Worm (Caenorhabditis elegans): Measurements from ENCODE around the gene R04B5.11.

DNA sequence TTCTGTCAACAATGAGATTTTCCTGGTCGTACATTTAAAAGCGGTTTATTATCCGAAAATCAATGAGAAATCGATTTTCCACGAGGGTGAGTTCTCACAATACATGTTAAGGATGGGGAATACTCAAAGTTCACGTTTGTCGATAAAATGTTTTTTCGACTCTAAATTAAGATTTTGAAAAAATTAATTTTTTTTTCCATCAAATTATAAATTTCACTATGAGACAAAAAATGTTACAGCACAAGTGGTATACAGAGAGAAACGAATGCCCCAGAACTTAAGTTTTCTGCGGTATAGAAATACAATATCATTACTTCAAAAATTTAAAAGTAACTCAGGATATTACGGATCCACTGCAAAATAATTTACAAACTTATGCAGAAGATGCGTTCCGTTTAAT lies 12.8 kb downstream of the R04B5.11 start, which contains the start of gene R04B5.1:
- TF ChIP-seq ZK185.1 (tag; optimal IDR thresholded peaks at IDR 0.05; ENCODE audit: poor library complexity, severe bottlenecking) (no peak), ama-1 (optimal IDR thresholded peaks at IDR 0.05) (no peak), ama-1 (GFP tag; optimal IDR thresholded peaks at IDR 0.05) (no peak), B0261.1 (tag; optimal IDR thresholded peaks at IDR 0.05) (no peak), ets-4 (GFP tag; optimal IDR thresholded peaks at IDR 0.05) (no peak), C06A6.2 (GFP tag; conservative IDR thresholded peaks at IDR 0.05) (no peak), xnd-1 (tag; optimal IDR thresholded peaks at IDR 0.05) (no peak), attf-5 (GFP tag; optimal IDR thresholded peaks at IDR 0.05) (no peak), hmg-1.2 (GFP tag; IDR thresholded peaks at IDR 0.05) (no peak), unc-130 (GFP tag; optimal IDR thresholded peaks at IDR 0.05) (no peak), unc-62 (GFP tag; optimal IDR thresholded peaks at IDR 0.05) (no peak), snpc-4 (GFP tag; optimal IDR thresholded peaks at IDR 0.05) (no peak), snpc-4 (tag; optimal IDR thresholded peaks at IDR 0.05) (no peak), attf-3 (GFP tag; conservative IDR thresholded peaks at IDR 0.05) (no peak), B0035.1 (tag; optimal IDR thresholded peaks at IDR 0.05) (no peak)
